Fruit fly (Drosophila melanogaster): ENCODE measurements around the gene CG42590.

CG42590 gene

dm6 chr3L:8072720-8073119 is 3.7 kb upstream of the CG42590 start (continued):
- TF ChIP-seq CG4707 (GFP tag; optimal IDR thresholded peaks at IDR 0.05) (no peak), CG14965 (GFP tag; optimal IDR thresholded peaks at IDR 0.05; ENCODE audit: borderline replicate concordance) (peak; percentile 16), peb (GFP tag; IDR thresholded peaks at IDR 0.05) (no peak), kay (GFP tag; optimal IDR thresholded peaks at IDR 0.05) (peak; percentile 65), tup (GFP tag; optimal IDR thresholded peaks at IDR 0.05) (no peak), chif (GFP tag; optimal IDR thresholded peaks at IDR 0.05) (no peak), CG1792 (GFP tag; optimal IDR thresholded peaks at IDR 0.05) (peak; percentile 19), CG18476 (GFP tag; optimal IDR thresholded peaks at IDR 0.05) (peak; percentile 59), ind (GFP tag; optimal IDR thresholded peaks at IDR 0.05) (peak; percentile 85), CG16863 (GFP tag; optimal IDR thresholded peaks at IDR 0.05) (no peak), CG11247 (GFP tag; IDR thresholded peaks at IDR 0.05) (peak; percentile 55; the same call in 1 of the 2 replicates), CG13287 (GFP tag; IDR thresholded peaks at IDR 0.05; ENCODE audit: partially characterized antibody) (no peak), Hr78 (GFP tag; optimal IDR thresholded peaks at IDR 0.05) (peak in 1 of 2 experiments; percentile 70), Med (GFP tag) (peak; percentile 95), gsb (GFP tag; IDR thresholded peaks at IDR 0.05) (peak; percentile 51; the same call in 1 of the 2 replicates), CG3281 (GFP tag; optimal IDR thresholded peaks at IDR 0.05) (peak; percentile 69), CG34376 (GFP tag; optimal IDR thresholded peaks at IDR 0.05) (peak; percentile 25), corto (GFP tag; optimal IDR thresholded peaks at IDR 0.05) (no peak), croc (GFP tag; conservative IDR thresholded peaks at IDR 0.05) (peak; percentile 44), CG10654 (GFP tag; optimal IDR thresholded peaks at IDR 0.05) (peak; percentile 60), Dfd (GFP tag; optimal IDR thresholded peaks at IDR 0.05) (no peak), tx (GFP tag; optimal IDR thresholded peaks at IDR 0.05) (no peak), rib (GFP tag; IDR thresholded peaks at IDR 0.05) (no peak), lbe (GFP tag; optimal IDR thresholded peaks at IDR 0.05) (peak; percentile 37), hkb (optimal IDR thresholded peaks at IDR 0.05) (no peak), hkb (GFP tag; IDR thresholded peaks at IDR 0.05) (peak; percentile 80), CG17385 (GFP tag; optimal IDR thresholded peaks at IDR 0.05) (peak; percentile 4), Ptx1 (GFP tag; IDR thresholded peaks at IDR 0.05) (peak; percentile 70), ken (GFP tag; IDR thresholded peaks at IDR 0.05) (no peak), Hsf (GFP tag; optimal IDR thresholded peaks at IDR 0.05) (no peak), kah (GFP tag; optimal IDR thresholded peaks at IDR 0.05) (peak; percentile 39), ap (GFP tag; IDR thresholded peaks at IDR 0.05) (peak; percentile 50; the same call in 1 of the 2 replicates), Pdp1 (GFP tag; optimal IDR thresholded peaks at IDR 0.05) (peak; percentile 1 to 70), row (GFP tag; IDR thresholded peaks at IDR 0.05) (peak; percentile 70), GATAe (GFP tag; conservative IDR thresholded peaks at IDR 0.05) (no peak), CG10366 (GFP tag; IDR thresholded peaks at IDR 0.05) (peak; percentile 48; the same call in 1 of the 2 replicates), ranshi (GFP tag; IDR thresholded peaks at IDR 0.05) (peak; percentile 78; the same call in 1 of the 2 replicates), CG9817 (tag; optimal IDR thresholded peaks at IDR 0.05) (no peak), Dp (GFP tag; optimal IDR thresholded peaks at IDR 0.05) (no peak), CG9609 (GFP tag; optimal IDR thresholded peaks at IDR 0.05) (no peak), Opbp (GFP tag; IDR thresholded peaks at IDR 0.05; ENCODE audit: partially characterized antibody) (no peak), unpg (GFP tag; optimal IDR thresholded peaks at IDR 0.05) (peak; percentile 37), bigmax (GFP tag; optimal IDR thresholded peaks at IDR 0.05) (no peak), sug (tag; optimal IDR thresholded peaks at IDR 0.05) (no peak), her (GFP tag; optimal IDR thresholded peaks at IDR 0.05) (no peak), al (GFP tag; IDR thresholded peaks at IDR 0.05) (peak; percentile 59; the same call in 1 of the 2 replicates), p53 (GFP tag; optimal IDR thresholded peaks at IDR 0.05) (no peak), Blimp-1 (GFP tag; optimal IDR thresholded peaks at IDR 0.05) (peak; percentile 82), abd-A (tag; optimal IDR thresholded peaks at IDR 0.05) (peak; percentile 7), chinmo (GFP tag; IDR thresholded peaks at IDR 0.05; ENCODE audit: partially characterized antibody) (no peak), CG15011 (GFP tag; optimal IDR thresholded peaks at IDR 0.05) (peak; percentile 58)

Data from whole organism, embryonic.